Worm (Caenorhabditis elegans) whole organism, L4/young adult: Measurements from ENCODE around the gene ztf-17.

ENCODE experiments used
- W03F9.2 ChIP-seq: fragments of 150-350 bp; optimal IDR thresholded peaks from 2 replicates; lab custom pipeline; 2014; ENCODE audit warnings: missing biosample characterization, missing genetic modification characterization
- him-1 ChIP-seq: sonication (generic microtip); optimal IDR thresholded peaks from 2 replicates; lab custom pipeline; 2016; ENCODE audit warnings: missing genotype, missing genetic modification reagents, missing genetic modification characterization, missing compliant biosample characterization

ce11 chrII:7889321-7889720, 19.4 kb upstream of the ztf-17 start:
- TF ChIP-seq him-1 (tag; lab: Kevin White, UChicago) = no peak
- no peak for TF ChIP-seq W03F9.2
